Fruit fly (Drosophila melanogaster): ENCODE data around the gene Pcyt2.
A peak's percentile ranks its signal among the peaks of the same experiment; 100 is the strongest.

The Pcyt2 gene

dm6 chr3L:1558178-1558788 lies 5.0 kb downstream of the Pcyt2 start, which contains the start of the genes Pex10 and CG12099 (continued):
- TF ChIP-seq Aef1 (GFP tag; IDR thresholded peaks at IDR 0.05), result peak; percentile 91
- no peak for TF ChIP-seq CG15011 (GFP tag; optimal IDR thresholded peaks at IDR 0.05)
- TF ChIP-seq CG17612 (GFP tag; IDR thresholded peaks at IDR 0.05), result peak; percentile 87
- TF ChIP-seq sug (tag; optimal IDR thresholded peaks at IDR 0.05), result peak; percentile 93
- TF ChIP-seq odd (GFP tag; optimal IDR thresholded peaks at IDR 0.05), result no peak
- peak; percentile 86 for TF ChIP-seq wdn (GFP tag; IDR thresholded peaks at IDR 0.05)
- TF ChIP-seq MTF-1 (GFP tag; optimal IDR thresholded peaks at IDR 0.05; ENCODE audit: borderline replicate concordance), result no peak
- no peak for TF ChIP-seq eyg (GFP tag; optimal IDR thresholded peaks at IDR 0.05)
- no peak for TF ChIP-seq CkIIα-i1 (GFP tag; IDR thresholded peaks at IDR 0.05)
- TF ChIP-seq fd64A (GFP tag; optimal IDR thresholded peaks at IDR 0.05), result peak; percentile 41
- peak; percentile 28 for TF ChIP-seq ac (GFP tag; optimal IDR thresholded peaks at IDR 0.05)
- TF ChIP-seq CG10267 (tag; optimal IDR thresholded peaks at IDR 0.05), result peak; percentile 100
- TF ChIP-seq Dad (GFP tag; optimal IDR thresholded peaks at IDR 0.05), result peak; percentile 41
- TF ChIP-seq CG10979 (tag; optimal IDR thresholded peaks at IDR 0.05), result peak; percentile 76
- TF ChIP-seq dm (GFP tag; optimal IDR thresholded peaks at IDR 0.05), result peak; percentile 61
- TF ChIP-seq CG10959 (GFP tag; IDR thresholded peaks at IDR 0.05), result peak; percentile 88
- TF ChIP-seq lov (optimal IDR thresholded peaks at IDR 0.05), result no peak
- peak; percentile 87 for TF ChIP-seq lov (GFP tag; IDR thresholded peaks at IDR 0.05)
- TF ChIP-seq nau (GFP tag; optimal IDR thresholded peaks at IDR 0.05), result no peak
- TF ChIP-seq fu2 (GFP tag; optimal IDR thresholded peaks at IDR 0.05), result peak; percentile 52
- peak; percentile 67; the same call in 1 of the 3 replicates for TF ChIP-seq zen2 (GFP tag; IDR thresholded peaks at IDR 0.05; ENCODE audit: partially characterized antibody)
- TF ChIP-seq ERR (GFP tag; optimal IDR thresholded peaks at IDR 0.05), result peak; percentile 46
- peak; percentile 78 for TF ChIP-seq gcm (GFP tag; optimal IDR thresholded peaks at IDR 0.05)
- TF ChIP-seq lab (GFP tag; optimal IDR thresholded peaks at IDR 0.05), result peak; percentile 91
- no peak for TF ChIP-seq CG5180 (GFP tag; optimal IDR thresholded peaks at IDR 0.05)
- TF ChIP-seq corto (GFP tag; optimal IDR thresholded peaks at IDR 0.05), result peak; percentile 88
- peak; percentile 85 for TF ChIP-seq peb (GFP tag; IDR thresholded peaks at IDR 0.05)
- TF ChIP-seq caup (GFP tag; optimal IDR thresholded peaks at IDR 0.05; ENCODE audit: severe bottlenecking), result peak; percentile 88
- peak; percentile 82 for TF ChIP-seq fd3F (GFP tag; optimal IDR thresholded peaks at IDR 0.05)
- peak; percentile 75 for TF ChIP-seq Oaz (GFP tag; IDR thresholded peaks at IDR 0.05)
- peak; percentile 66 for TF ChIP-seq org-1 (GFP tag; optimal IDR thresholded peaks at IDR 0.05)
- TF ChIP-seq ken (GFP tag; IDR thresholded peaks at IDR 0.05), result peak; percentile 93
- no peak for TF ChIP-seq da (GFP tag; optimal IDR thresholded peaks at IDR 0.05)
- peak; percentile 76 for TF ChIP-seq CG4328 (GFP tag; optimal IDR thresholded peaks at IDR 0.05)
- no peak for TF ChIP-seq CG8281 (tag; optimal IDR thresholded peaks at IDR 0.05)
- no peak for TF ChIP-seq her (GFP tag; optimal IDR thresholded peaks at IDR 0.05)
- TF ChIP-seq CG32772 (GFP tag; IDR thresholded peaks at IDR 0.05), result peak; percentile 91
- TF ChIP-seq Atf3 (GFP tag; optimal IDR thresholded peaks at IDR 0.05), result peak; percentile 65
- TF ChIP-seq Hr3 (GFP tag; optimal IDR thresholded peaks at IDR 0.05), result peak; percentile 92
- TF ChIP-seq D19B (GFP tag; optimal IDR thresholded peaks at IDR 0.05), result no peak
- peak; percentile 70 for TF ChIP-seq ATbp (GFP tag; optimal IDR thresholded peaks at IDR 0.05)
- TF ChIP-seq CG34224 (GFP tag; IDR thresholded peaks at IDR 0.05; ENCODE audit: partially characterized antibody), result peak; percentile 89
- peak; percentile 16 for TF ChIP-seq run (tag; optimal IDR thresholded peaks at IDR 0.05)
- no peak for TF ChIP-seq hth (optimal IDR thresholded peaks at IDR 0.05)
- peak; percentile 79 for TF ChIP-seq tna (GFP tag; IDR thresholded peaks at IDR 0.05; ENCODE audit: partially characterized antibody)
- TF ChIP-seq CG3838 (GFP tag; optimal IDR thresholded peaks at IDR 0.05), result peak; percentile 59
- peak; percentile 67 for TF ChIP-seq pum (GFP tag; optimal IDR thresholded peaks at IDR 0.05)
- peak; percentile 92 for TF ChIP-seq MBD-R2 (GFP tag; IDR thresholded peaks at IDR 0.05)
- peak; percentile 83 for TF ChIP-seq CG18764 (GFP tag; optimal IDR thresholded peaks at IDR 0.05)
- no peak for TF ChIP-seq usp (GFP tag; optimal IDR thresholded peaks at IDR 0.05)

All from whole organism, embryonic.